Fruit fly (Drosophila melanogaster) ovary, adult (tissue): Measurements from ENCODE around the gene pip.
A peak's percentile ranks its signal among the peaks of the same experiment; 100 is the strongest.

Experiments
- CG17801 ChIP-seq: fragments of 200-800 bp; optimal IDR thresholded peaks from 2 replicates; lab custom pipeline; 2019; ENCODE audit warnings: missing biosample characterization, mild to moderate bottlenecking, missing genetic modification characterization, moderate library complexity; ENCODE audit not compliant: partially characterized antibody

Gene pip

dm6 chr3L:19293178-19293741, 44.1 kb downstream of the pip start:
- no peak for TF ChIP-seq CG17801 (GFP tag; lab: Kevin White, UChicago)

dm6 chr3L:19292440-19293175, 44.8 kb downstream of the pip start, which contains the start of gene Gbs-76A:
TSS of gene Gbs-76A (minus strand) at chr3L:19292766.
- peak; percentile 50 for TF ChIP-seq CG17801 (GFP tag; lab: Kevin White, UChicago)

dm6 chr3L:19291465-19292413, 45.7 kb downstream of the pip start:
- TF ChIP-seq CG17801 (GFP tag; lab: Kevin White, UChicago), result no peak

- TF ChIP-seq CG17801 (GFP tag; lab: Kevin White, UChicago), result no peak
Observed at dm6 chr3L:19289411-19289810, 48.0 kb downstream of the pip start.

- TF ChIP-seq CG17801 (GFP tag; lab: Kevin White, UChicago), result no peak
Observed at dm6 chr3L:19288395-19288969, 48.9 kb downstream of the pip start.

dm6 chr3L:19280700-19281099, 56.7 kb downstream of the pip start, which contains the start of gene CG14089:
TSS of gene CG14089 (minus strand) at chr3L:19280800.
- TF ChIP-seq CG17801 (GFP tag; lab: Kevin White, UChicago), result no peak

dm6 chr3L:19280283-19280682, 57.1 kb downstream of the pip start:
- TF ChIP-seq CG17801 (GFP tag; lab: Kevin White, UChicago), result no peak

dm6 chr3L:19275491-19275890, 61.9 kb downstream of the pip start, which contains the start of gene CG14086:
TSS of gene CG14086 (plus strand) at chr3L:19275791.
- no peak for TF ChIP-seq CG17801 (GFP tag; lab: Kevin White, UChicago)

- TF ChIP-seq CG17801 (GFP tag; lab: Kevin White, UChicago), result no peak
Observed at dm6 chr3L:19270542-19270941, 66.9 kb downstream of the pip start, which contains the start of gene CG14088. TSS of gene CG14088 (minus strand) at chr3L:19270642.

dm6 chr3L:19268720-19269401, 68.5 kb downstream of the pip start, which contains the start of the genes Aldh7A1 and CG14085:
TSS of gene Aldh7A1 (minus strand) at chr3L:19268913.
TSS of gene CG14085 (plus strand) at chr3L:19269351.
- TF ChIP-seq CG17801 (GFP tag; lab: Kevin White, UChicago), result no peak

- no peak for TF ChIP-seq CG17801 (GFP tag; lab: Kevin White, UChicago)
Observed at dm6 chr3L:19265761-19266160, 71.6 kb downstream of the pip start, which contains the start of gene CG45081. TSS of gene CG45081 (plus strand) at chr3L:19266061.

- peak; percentile 71 for TF ChIP-seq CG17801 (GFP tag; lab: Kevin White, UChicago)
Observed at dm6 chr3L:19264141-19264487, 73.3 kb downstream of the pip start, which contains the start of gene Max. TSS of gene Max (minus strand) at chr3L:19264184.

- no peak for TF ChIP-seq CG17801 (GFP tag; lab: Kevin White, UChicago)
Observed at dm6 chr3L:19263480-19264140, 73.8 kb downstream of the pip start, which contains the start of the genes CG42374 and Mettl5. TSS of gene CG42374 (plus strand) at chr3L:19263766. TSS of gene Mettl5 (plus strand) at chr3L:19263766.
